Fruit fly (Drosophila melanogaster) whole organism, prepupa: ENCODE measurements around the gene lectin-30A.

ENCODE experiments used
- CG10631 ChIP-seq: fragments of 200-800 bp; sonication (Bioruptor generic); optimal IDR thresholded peaks from 2 replicates; lab custom pipeline; 2016; ENCODE audit warnings: missing biosample characterization, missing genetic modification characterization
- CG11294 ChIP-seq: fragments of 200-800 bp; sonication (Bioruptor generic); IDR thresholded peaks from 2 replicates; pipeline ENCODE4 v1.3.6; 2022; ENCODE audit warnings: missing biosample characterization, missing genetic modification characterization
- CG11902 ChIP-seq: fragments of 200-800 bp; sonication (Bioruptor generic); optimal IDR thresholded peaks from 3 replicates; lab custom pipeline; 2016; ENCODE audit warnings: missing biosample characterization, missing genetic modification characterization
- CG15336 ChIP-seq: fragments of 200-800 bp; sonication (Bioruptor generic); IDR thresholded peaks from 2 replicates; pipeline ENCODE4 v1.3.6; 2022; ENCODE audit warnings: missing biosample characterization, missing genetic modification characterization
- CG16779 ChIP-seq: fragments of 200-800 bp; sonication (Bioruptor generic); optimal IDR thresholded peaks from 3 replicates; lab custom pipeline; 2017; ENCODE audit warnings: missing biosample characterization, mild to moderate bottlenecking, missing genetic modification characterization
- CG3032 ChIP-seq: fragments of 200-800 bp; optimal IDR thresholded peaks from 2 replicates; lab custom pipeline; 2019; ENCODE audit warnings: missing biosample characterization, mild to moderate bottlenecking, missing genetic modification characterization, moderate library complexity
- CG34406 ChIP-seq: fragments of 200-800 bp; sonication (Bioruptor generic); optimal IDR thresholded peaks from 3 replicates; lab custom pipeline; 2016; ENCODE audit warnings: missing biosample characterization, missing genetic modification characterization
- CG4318 ChIP-seq: fragments of 200-800 bp; sonication (Bioruptor generic); optimal IDR thresholded peaks from 3 replicates; lab custom pipeline; 2017; ENCODE audit warnings: missing biosample characterization, mild to moderate bottlenecking, missing genetic modification characterization
- CG6163 ChIP-seq: fragments of 200-800 bp; sonication (Bioruptor generic); IDR thresholded peaks from 3 replicates; pipeline ENCODE4 v1.3.6; 2022; ENCODE audit warnings: missing biosample characterization, missing genetic modification characterization
- CG6792 ChIP-seq: fragments of 200-800 bp; sonication (Bioruptor generic); optimal IDR thresholded peaks from 3 replicates; lab custom pipeline; 2016; ENCODE audit warnings: missing biosample characterization, missing genetic modification characterization
- CG6808 ChIP-seq: fragments of 200-800 bp; sonication (Bioruptor generic); optimal IDR thresholded peaks from 3 replicates; lab custom pipeline; 2017; ENCODE audit warnings: missing biosample characterization, missing genetic modification characterization, mild to moderate bottlenecking, moderate library complexity, missing genetic modification reagents
- CG6854 ChIP-seq: fragments of 200-800 bp; sonication (Bioruptor generic); optimal IDR thresholded peaks from 2 replicates; lab custom pipeline; 2017; ENCODE audit warnings: missing biosample characterization, mild to moderate bottlenecking, missing genetic modification characterization
- CG7368 ChIP-seq: fragments of 200-800 bp; sonication (Bioruptor generic); optimal IDR thresholded peaks from 3 replicates; lab custom pipeline; 2016; ENCODE audit warnings: missing biosample characterization, missing genetic modification characterization
- Eip75B ChIP-seq: fragments of 200-800 bp; sonication (Bioruptor generic); optimal IDR thresholded peaks from 3 replicates; lab custom pipeline; 2016; ENCODE audit warnings: missing biosample characterization, missing genetic modification characterization
- Ets21C ChIP-seq: fragments of 200-800 bp; sonication (Bioruptor generic); optimal IDR thresholded peaks from 3 replicates; lab custom pipeline; 2016; ENCODE audit warnings: missing biosample characterization, missing genetic modification characterization
- Ets96B ChIP-seq: fragments of 200-800 bp; optimal IDR thresholded peaks from 2 replicates; lab custom pipeline; 2019; ENCODE audit warnings: missing biosample characterization, mild to moderate bottlenecking, missing genetic modification characterization, moderate library complexity
- Gug ChIP-seq: fragments of 200-800 bp; sonication (Bioruptor generic); IDR thresholded peaks from 2 replicates; pipeline ENCODE4 v1.3.6; 2022; ENCODE audit warnings: missing biosample characterization, missing genetic modification characterization
- Hr39 ChIP-seq: fragments of 200-800 bp; sonication (Bioruptor generic); optimal IDR thresholded peaks from 2 replicates; lab custom pipeline; 2016; ENCODE audit warnings: missing biosample characterization, missing genetic modification characterization
- Hr4 ChIP-seq: fragments of 200-800 bp; sonication (Bioruptor generic); optimal IDR thresholded peaks from 3 replicates; lab custom pipeline; 2016; ENCODE audit warnings: missing biosample characterization, missing genetic modification characterization
- Lpt ChIP-seq: fragments of 200-800 bp; sonication (Bioruptor generic); optimal IDR thresholded peaks from 3 replicates; lab custom pipeline; 2016; ENCODE audit warnings: missing biosample characterization, missing genetic modification characterization
- Met ChIP-seq: fragments of 200-800 bp; sonication (Bioruptor generic); optimal IDR thresholded peaks from 3 replicates; lab custom pipeline; 2016; ENCODE audit warnings: missing biosample characterization, missing genetic modification characterization
- OdsH ChIP-seq: fragments of 200-800 bp; sonication (Bioruptor generic); optimal IDR thresholded peaks from 3 replicates; lab custom pipeline; 2016; ENCODE audit warnings: missing biosample characterization, missing genetic modification characterization
- Smox ChIP-seq: fragments of 200-800 bp; sonication (Bioruptor generic); optimal IDR thresholded peaks from 3 replicates; lab custom pipeline; 2016; ENCODE audit warnings: missing biosample characterization, missing genetic modification characterization
- Sox102F ChIP-seq: fragments of 200-800 bp; sonication (Bioruptor generic); optimal IDR thresholded peaks from 2 replicates; lab custom pipeline; 2016; ENCODE audit warnings: missing biosample characterization, mild to moderate bottlenecking, missing genetic modification characterization
- Sox14 ChIP-seq: fragments of 200-800 bp; sonication (Bioruptor generic); optimal IDR thresholded peaks from 3 replicates; lab custom pipeline; 2016; ENCODE audit warnings: missing biosample characterization, missing genetic modification characterization
- Sox15 ChIP-seq: fragments of 200-800 bp; sonication (Bioruptor generic); optimal IDR thresholded peaks from 3 replicates; lab custom pipeline; 2016; ENCODE audit warnings: missing biosample characterization, missing genetic modification characterization
- achi ChIP-seq: fragments of 200-800 bp; sonication (Bioruptor generic); optimal IDR thresholded peaks from 3 replicates; lab custom pipeline; 2016; ENCODE audit warnings: missing biosample characterization, missing genetic modification characterization
- acj6 ChIP-seq: fragments of 200-800 bp; sonication (Bioruptor generic); optimal IDR thresholded peaks from 3 replicates; lab custom pipeline; 2016; ENCODE audit warnings: missing biosample characterization, missing genetic modification characterization
- cyc ChIP-seq: fragments of 200-800 bp; sonication (Bioruptor generic); optimal IDR thresholded peaks from 3 replicates; lab custom pipeline; 2016; ENCODE audit warnings: missing biosample characterization, missing genetic modification characterization
- dac ChIP-seq: fragments of 200-800 bp; sonication (Bioruptor generic); optimal IDR thresholded peaks from 2 replicates; lab custom pipeline; 2017; ENCODE audit warnings: missing biosample characterization, mild to moderate bottlenecking, missing genetic modification characterization
- dsx ChIP-seq: fragments of 200-800 bp; optimal IDR thresholded peaks from 3 replicates; lab custom pipeline; 2019; ENCODE audit warnings: missing biosample characterization, mild to moderate bottlenecking, missing genetic modification characterization, moderate library complexity; ENCODE audit not compliant: poor library complexity, severe bottlenecking
- eg ChIP-seq: fragments of 200-800 bp; sonication (Bioruptor generic); IDR thresholded peaks from 3 replicates; pipeline ENCODE4 v1.3.6; 2022; ENCODE audit warnings: missing biosample characterization, missing genetic modification characterization
- esn ChIP-seq: fragments of 200-800 bp; sonication (Bioruptor generic); optimal IDR thresholded peaks from 2 replicates; lab custom pipeline; 2016; ENCODE audit warnings: missing biosample characterization, mild to moderate bottlenecking, missing genetic modification characterization, moderate library complexity
- fkh ChIP-seq: fragments of 200-800 bp; sonication (Bioruptor generic); optimal IDR thresholded peaks from 3 replicates; lab custom pipeline; 2017; ENCODE audit warnings: missing biosample characterization, mild to moderate bottlenecking, missing genetic modification characterization, moderate library complexity
- lz ChIP-seq: fragments of 200-800 bp; sonication (Bioruptor generic); optimal IDR thresholded peaks from 3 replicates; lab custom pipeline; 2016; ENCODE audit warnings: missing biosample characterization, missing genetic modification characterization
- net ChIP-seq: fragments of 200-800 bp; sonication (Bioruptor generic); optimal IDR thresholded peaks from 3 replicates; lab custom pipeline; 2016; ENCODE audit warnings: missing biosample characterization, missing genetic modification characterization
- pdm3 ChIP-seq: fragments of 200-800 bp; sonication (Bioruptor generic); optimal IDR thresholded peaks from 3 replicates; lab custom pipeline; 2016; ENCODE audit warnings: missing biosample characterization, missing genetic modification characterization
- spab ChIP-seq: fragments of 200-800 bp; sonication (Bioruptor generic); optimal IDR thresholded peaks from 2 replicates; lab custom pipeline; 2017; ENCODE audit warnings: missing biosample characterization, mild to moderate bottlenecking, missing genetic modification characterization, missing genetic modification reagents
- ss ChIP-seq, 2 experiments: fragments of 200-800 bp; sonication (Bioruptor generic); optimal IDR thresholded peaks; 2 replicates in 1 of 2; 3 replicates in 1 of 2; lab custom pipeline; 2017 to 2018; ENCODE audit warnings: mild to moderate bottlenecking in 2 of 2, missing biosample characterization in 2 of 2, missing genetic modification characterization in 2 of 2, moderate library complexity in 1 of 2
- svp ChIP-seq: fragments of 200-800 bp; sonication (Bioruptor generic); peaks from one replicate; lab custom pipeline; 2016; ENCODE audit warnings: missing biosample characterization, missing genetic modification characterization

Gene lectin-30A

dm6 chr2L:9224364-9225019 is 30.2 kb downstream of the lectin-30A start (continued):
- TF ChIP-seq dac (GFP tag; lab: Kevin White, UChicago): no peak
- TF ChIP-seq CG10631: peak; percentile 81
- TF ChIP-seq CG6792 (GFP tag; lab: Kevin White, UChicago): peak; percentile 87
- TF ChIP-seq CG6163: peak; percentile 94
- TF ChIP-seq Eip75B: peak; percentile 87
- peak; percentile 88 for TF ChIP-seq svp (GFP tag; lab: Kevin White, UChicago)
- TF ChIP-seq CG3032 (tag; lab: Kevin White, UChicago): peak; percentile 68
- peak; percentile 78 for TF ChIP-seq eg (GFP tag; lab: Robert Waterston, UW)
- peak; percentile 89 to 92 for TF ChIP-seq ss (GFP tag; optimal IDR thresholded peaks at IDR 0.05; lab: Kevin White, UChicago)
- TF ChIP-seq Hr39: peak; percentile 80
- peak; percentile 74 for TF ChIP-seq Sox15 (GFP tag; lab: Kevin White, UChicago)
- peak; percentile 79 for TF ChIP-seq net (GFP tag; lab: Kevin White, UChicago)
- TF ChIP-seq CG34406 (GFP tag; lab: Kevin White, UChicago): peak; percentile 84
- TF ChIP-seq esn (GFP tag; lab: Kevin White, UChicago): peak; percentile 78
- peak; percentile 81 for TF ChIP-seq CG11902
- TF ChIP-seq CG7368 (GFP tag; lab: Kevin White, UChicago): peak; percentile 61
- TF ChIP-seq spab (GFP tag; lab: Kevin White, UChicago): peak; percentile 87
- peak; percentile 68 for TF ChIP-seq CG15336
- TF ChIP-seq Ets21C (GFP tag; lab: Kevin White, UChicago): peak; percentile 65
- peak; percentile 86 for TF ChIP-seq CG6808 (GFP tag; lab: Kevin White, UChicago)
- peak; percentile 78 for TF ChIP-seq achi (GFP tag; lab: Kevin White, UChicago)
- peak; percentile 76 for TF ChIP-seq Met (GFP tag; lab: Kevin White, UChicago)
- peak; percentile 65 for TF ChIP-seq Lpt (GFP tag; lab: Kevin White, UChicago)
- peak; percentile 64 for TF ChIP-seq Sox14 (GFP tag; lab: Kevin White, UChicago)
- TF ChIP-seq OdsH (GFP tag; lab: Kevin White, UChicago): peak; percentile 79
- no peak for TF ChIP-seq fkh (GFP tag; lab: Kevin White, UChicago)
- peak; percentile 61 for TF ChIP-seq pdm3 (GFP tag; lab: Kevin White, UChicago)
- peak; percentile 76 for TF ChIP-seq cyc (GFP tag; lab: Kevin White, UChicago)
- peak; percentile 23 for TF ChIP-seq CG4318 (GFP tag; lab: Kevin White, UChicago)
- TF ChIP-seq lz: peak; percentile 78
- peak; percentile 50 for TF ChIP-seq Ets96B (tag; lab: Kevin White, UChicago)
- TF ChIP-seq dsx (GFP tag; lab: Kevin White, UChicago): peak; percentile 21
- peak; percentile 59 for TF ChIP-seq CG11294 (GFP tag; lab: Robert Waterston, UW)
- peak; percentile 42 for TF ChIP-seq Hr4 (GFP tag; lab: Kevin White, UChicago)
- TF ChIP-seq CG6854 (GFP tag; lab: Kevin White, UChicago): peak; percentile 25
- TF ChIP-seq Sox102F (GFP tag; lab: Kevin White, UChicago): peak; percentile 75
- peak; percentile 67 for TF ChIP-seq CG16779 (tag; lab: Kevin White, UChicago)

DNA sequence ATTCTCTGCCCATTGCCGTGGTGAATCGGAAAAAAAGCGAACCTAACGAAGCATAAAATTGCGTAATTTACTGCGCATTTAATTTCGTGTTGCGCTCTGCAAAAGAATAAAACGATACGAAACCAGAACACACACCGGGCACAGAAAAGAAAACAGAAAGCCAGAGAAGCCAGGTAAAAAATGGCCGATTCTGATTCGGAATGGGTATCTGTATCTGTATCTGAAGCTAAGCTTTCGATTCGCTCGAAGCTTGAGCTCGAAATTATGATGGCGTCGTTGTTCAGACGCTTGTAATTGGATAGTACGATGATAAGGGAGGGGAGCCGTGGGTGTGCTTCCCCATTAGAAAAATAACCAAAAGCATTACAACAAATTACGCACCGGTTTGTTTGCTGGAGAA is 31.4 kb downstream of the lectin-30A start:
- no peak for TF ChIP-seq CG6854 (GFP tag; lab: Kevin White, UChicago)
- no peak for TF ChIP-seq Ets21C (GFP tag; lab: Kevin White, UChicago)
- no peak for TF ChIP-seq Sox102F (GFP tag; lab: Kevin White, UChicago)
- TF ChIP-seq acj6 (GFP tag; lab: Kevin White, UChicago): no peak
- no peak for TF ChIP-seq Smox (GFP tag; lab: Kevin White, UChicago)
- TF ChIP-seq OdsH (GFP tag; lab: Kevin White, UChicago): no peak
- TF ChIP-seq Gug (GFP tag; lab: Robert Waterston, UW): no peak
